Fruit fly (Drosophila melanogaster) Kc167 (cell line): Measurements from ENCODE around the gene Cp7Fb.

Source experiments
- Myc ChIP-seq: fragments of >200 bp; optimal IDR thresholded peaks from 2 replicates; lab custom pipeline; 2017; ENCODE audit warnings: missing external identifiers
- Sin3A ChIP-seq: fragments of >200 bp; optimal IDR thresholded peaks from 2 replicates; lab custom pipeline; 2018; ENCODE audit warnings: missing external identifiers
- h ChIP-seq: fragments of >200 bp; optimal IDR thresholded peaks from 3 replicates; lab custom pipeline; 2018; ENCODE audit warnings: missing external identifiers
- insv ChIP-seq: fragments of >200 bp; optimal IDR thresholded peaks from 3 replicates; lab custom pipeline; 2018; ENCODE audit warnings: missing external identifiers
- psq ChIP-seq: fragments of >200 bp; optimal IDR thresholded peaks from 2 replicates; lab custom pipeline; 2017; ENCODE audit warnings: missing external identifiers
- ttk ChIP-seq: sonication (Bioruptor generic); optimal IDR thresholded peaks from 2 replicates; lab custom pipeline; 2017; ENCODE audit warnings: missing external identifiers

DNA sequence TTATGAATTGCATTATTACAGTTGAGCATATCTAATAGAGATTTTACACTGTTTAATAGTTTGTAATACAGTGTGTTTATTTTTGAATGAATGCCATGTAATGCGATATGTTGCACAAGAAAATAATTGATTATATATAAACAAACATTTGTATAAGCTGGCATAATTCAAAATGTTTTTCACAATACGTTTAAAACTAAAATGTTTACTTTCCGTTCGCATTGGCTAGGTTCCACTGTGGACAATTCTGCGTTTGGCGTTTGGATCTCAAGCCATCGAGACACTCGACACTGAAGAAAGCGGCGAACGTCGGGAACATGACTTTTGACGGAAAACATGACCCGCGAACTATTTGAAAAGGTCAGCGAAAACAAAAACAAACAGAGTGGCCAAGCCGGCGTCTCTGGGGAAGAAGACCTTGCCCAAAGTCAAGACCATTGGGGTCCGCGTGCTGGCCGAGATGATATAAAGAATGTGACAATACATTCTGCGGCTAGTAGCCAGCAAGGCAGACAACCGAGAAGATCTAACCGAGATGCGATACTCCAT is at the start of gene Cp7Fb:
- no peak for TF ChIP-seq ttk (lab: Kevin White, UChicago)
- TF ChIP-seq Sin3A: no peak
- TF ChIP-seq Myc: no peak
- no peak for TF ChIP-seq psq (lab: Kevin White, UChicago)
- TF ChIP-seq h: no peak
- TF ChIP-seq insv (lab: Kevin White, UChicago): no peak
